Fruit fly (Drosophila melanogaster) whole organism, embryonic: Measurements from ENCODE around the gene Prp18.

Source experiments
- B-H2 ChIP-seq: fragments of 200-800 bp; sonication (Bioruptor generic); optimal IDR thresholded peaks from 2 replicates; lab custom pipeline; 2018; ENCODE audit warnings: missing biosample characterization, mild to moderate bottlenecking, missing genetic modification characterization
- Blimp-1 ChIP-seq: fragments of 200-800 bp; sonication (Bioruptor generic); optimal IDR thresholded peaks from 3 replicates; lab custom pipeline; 2018; ENCODE audit warnings: missing biosample characterization, missing genetic modification characterization, mild to moderate bottlenecking, moderate library complexity, missing genetic modification reagents
- CG10267 ChIP-seq: fragments of 200-800 bp; sonication (Bioruptor generic); optimal IDR thresholded peaks from 2 replicates; lab custom pipeline; 2018; ENCODE audit warnings: missing biosample characterization, mild to moderate bottlenecking, missing genetic modification characterization, moderate library complexity
- CG10274 ChIP-seq: fragments of 200-800 bp; sonication (Bioruptor generic); optimal IDR thresholded peaks from 3 replicates; lab custom pipeline; 2017; ENCODE audit warnings: missing biosample characterization, mild to moderate bottlenecking, missing genetic modification characterization
- CG10654 ChIP-seq: fragments of 200-800 bp; sonication (Bioruptor generic); optimal IDR thresholded peaks from 2 replicates; lab custom pipeline; 2016; ENCODE audit warnings: missing biosample characterization, missing genetic modification characterization
- CG11398 ChIP-seq: fragments of 200-800 bp; sonication (Bioruptor generic); optimal IDR thresholded peaks from 2 replicates; lab custom pipeline; 2016; ENCODE audit warnings: missing biosample characterization, missing genetic modification characterization
- CG12104 ChIP-seq: fragments of 200-800 bp; sonication (Bioruptor generic); optimal IDR thresholded peaks from 3 replicates; lab custom pipeline; 2016; ENCODE audit warnings: missing biosample characterization, missing genetic modification characterization
- CG12219 ChIP-seq: fragments of 200-800 bp; sonication (Bioruptor generic); optimal IDR thresholded peaks from 3 replicates; lab custom pipeline; 2018; ENCODE audit warnings: missing biosample characterization, mild to moderate bottlenecking, missing genetic modification characterization
- CG1233 ChIP-seq: fragments of 200-800 bp; sonication (Bioruptor generic); optimal IDR thresholded peaks from 4 replicates; lab custom pipeline; 2018; ENCODE audit warnings: missing biosample characterization, mild to moderate bottlenecking, missing genetic modification characterization
- CG12769 ChIP-seq: fragments of 200-800 bp; sonication (Bioruptor generic); optimal IDR thresholded peaks from 2 replicates; lab custom pipeline; 2019; ENCODE audit warnings: missing biosample characterization, mild to moderate bottlenecking, missing genetic modification characterization, moderate library complexity
- CG13123 ChIP-seq: fragments of 200-800 bp; sonication (Bioruptor generic); optimal IDR thresholded peaks from 2 replicates; lab custom pipeline; 2016; ENCODE audit warnings: missing biosample characterization, missing genetic modification characterization
- CG15011 ChIP-seq: fragments of 200-800 bp; sonication (Bioruptor generic); optimal IDR thresholded peaks from 3 replicates; lab custom pipeline; 2018; ENCODE audit warnings: missing biosample characterization, mild to moderate bottlenecking, missing genetic modification characterization
- CG1647 ChIP-seq: fragments of 200-800 bp; sonication (Bioruptor generic); optimal IDR thresholded peaks from 3 replicates; lab custom pipeline; 2016; ENCODE audit warnings: missing biosample characterization, missing genetic modification characterization
- CG32767 ChIP-seq: fragments of 200-800 bp; sonication (Bioruptor generic); IDR thresholded peaks from 2 replicates; pipeline ENCODE4 v1.3.6; 2022; ENCODE audit warnings: missing biosample characterization, missing genetic modification characterization
- CG34422 ChIP-seq: fragments of 200-800 bp; sonication (Bioruptor generic); IDR thresholded peaks from 3 replicates; pipeline ENCODE4 v1.3.6; 2022; ENCODE audit warnings: missing biosample characterization, missing genetic modification characterization
- CG4328 ChIP-seq: fragments of 200-800 bp; sonication (Bioruptor generic); optimal IDR thresholded peaks from 3 replicates; lab custom pipeline; 2017; ENCODE audit warnings: missing biosample characterization, missing genetic modification reagents, missing genetic modification characterization
- CG6175 ChIP-seq: fragments of 200-800 bp; sonication (Bioruptor generic); IDR thresholded peaks from 3 replicates; pipeline ENCODE4 v1.3.6; 2022; ENCODE audit warnings: missing biosample characterization, missing genetic modification characterization
- CG7963 ChIP-seq: fragments of 200-800 bp; sonication (Bioruptor generic); IDR thresholded peaks from 3 replicates; pipeline ENCODE4 v1.3.6; 2022; ENCODE audit warnings: missing biosample characterization, missing genetic modification characterization; ENCODE audit not compliant: partially characterized antibody
- CG8281 ChIP-seq: fragments of 200-800 bp; sonication (Bioruptor generic); optimal IDR thresholded peaks from 2 replicates; lab custom pipeline; 2018; ENCODE audit warnings: missing biosample characterization, mild to moderate bottlenecking, missing genetic modification characterization, moderate library complexity
- CG8359 ChIP-seq: fragments of 200-800 bp; sonication (Bioruptor generic); optimal IDR thresholded peaks from 2 replicates; lab custom pipeline; 2017; ENCODE audit warnings: missing biosample characterization, mild to moderate bottlenecking, missing genetic modification characterization, borderline replicate concordance
- CG8944 ChIP-seq: fragments of 200-800 bp; sonication (Bioruptor generic); optimal IDR thresholded peaks from 3 replicates; lab custom pipeline; 2016; ENCODE audit warnings: missing biosample characterization, missing genetic modification characterization
- CG9609 ChIP-seq: fragments of 200-800 bp; sonication (Bioruptor generic); optimal IDR thresholded peaks from 3 replicates; lab custom pipeline; 2016; ENCODE audit warnings: missing biosample characterization, missing genetic modification characterization
- Dfd ChIP-seq, 2 experiments: fragments of >200 bp; optimal IDR thresholded peaks; 2 replicates each; lab custom pipeline; 2017; ENCODE audit warnings: missing biosample characterization in 2 of 2, missing genetic modification characterization in 2 of 2
- Ets97D ChIP-seq: fragments of 200-800 bp; sonication (Bioruptor generic); optimal IDR thresholded peaks from 3 replicates; lab custom pipeline; 2016; ENCODE audit warnings: missing biosample characterization, missing genetic modification characterization
- H2.0 ChIP-seq: fragments of 200-800 bp; sonication (Bioruptor generic); IDR thresholded peaks from 2 replicates; pipeline ENCODE4 v1.3.6; 2022; ENCODE audit warnings: missing biosample characterization, missing genetic modification characterization
- Hey ChIP-seq: fragments of 200-800 bp; sonication (Bioruptor generic); optimal IDR thresholded peaks from 3 replicates; lab custom pipeline; 2018; ENCODE audit warnings: missing biosample characterization, mild to moderate bottlenecking, missing genetic modification characterization
- Opbp ChIP-seq: fragments of 200-800 bp; sonication (Bioruptor generic); IDR thresholded peaks from 3 replicates; pipeline ENCODE4 v1.3.6; 2022; ENCODE audit warnings: missing biosample characterization, missing genetic modification characterization; ENCODE audit not compliant: partially characterized antibody
- Pdp1 ChIP-seq, 2 experiments: fragments of 200-800 bp; sonication (Bioruptor generic); optimal IDR thresholded peaks; 3 replicates each; lab custom pipeline; 2016; ENCODE audit warnings: missing biosample characterization in 2 of 2, missing genetic modification characterization in 2 of 2, mild to moderate bottlenecking in 1 of 2, moderate library complexity in 1 of 2
- Sin3A ChIP-seq: fragments of >200 bp; optimal IDR thresholded peaks from 2 replicates; lab custom pipeline; 2018
- abd-A ChIP-seq: fragments of 200-800 bp; sonication (Bioruptor generic); optimal IDR thresholded peaks from 3 replicates; lab custom pipeline; 2019; ENCODE audit warnings: missing biosample characterization, mild to moderate bottlenecking, missing genetic modification characterization, moderate library complexity
- esg ChIP-seq: fragments of 200-800 bp; sonication (Bioruptor generic); conservative IDR thresholded peaks from 2 replicates; pipeline ENCODE4 v1.3.6; 2022; ENCODE audit warnings: missing biosample characterization, missing genetic modification characterization
- fd64A ChIP-seq: fragments of 200-800 bp; sonication (Bioruptor generic); optimal IDR thresholded peaks from 3 replicates; lab custom pipeline; 2018; ENCODE audit warnings: missing biosample characterization, mild to moderate bottlenecking, missing genetic modification characterization
- fu2 ChIP-seq: fragments of 200-800 bp; sonication (Bioruptor generic); optimal IDR thresholded peaks from 2 replicates; lab custom pipeline; 2016; ENCODE audit warnings: missing biosample characterization, missing genetic modification characterization
- grn ChIP-seq: fragments of 200-800 bp; sonication (Bioruptor generic); optimal IDR thresholded peaks from 3 replicates; lab custom pipeline; 2017; ENCODE audit warnings: missing biosample characterization, missing genetic modification characterization
- gsb ChIP-seq: fragments of 200-800 bp; sonication (Bioruptor generic); IDR thresholded peaks from 2 replicates; pipeline ENCODE4 v1.3.6; 2022; ENCODE audit warnings: missing biosample characterization, missing genetic modification characterization
- hkb ChIP-seq, 2 experiments: fragments of 200-800 bp in 1 of 2; fragments of >200 bp in 1 of 2; sonication (Bioruptor generic) in 1 of 2; IDR thresholded peaks in 1 of 2; optimal IDR thresholded peaks in 1 of 2; 2 replicates each; pipeline versions ENCODE4 v1.3.6 to Lab custom; 2017 to 2022; ENCODE audit warnings: missing biosample characterization in 1 of 2, missing genetic modification characterization in 1 of 2
- insv ChIP-seq, 2 experiments: fragments of 200-800 bp; sonication (Bioruptor generic); optimal IDR thresholded peaks; 3 replicates each; lab custom pipeline; 2016 to 2018; ENCODE audit warnings: missing biosample characterization in 2 of 2, missing genetic modification characterization in 2 of 2
- jumu ChIP-seq: fragments of 200-800 bp; sonication (Bioruptor generic); optimal IDR thresholded peaks from 3 replicates; lab custom pipeline; 2016; ENCODE audit warnings: missing biosample characterization, missing genetic modification characterization
- kni ChIP-seq: fragments of 200-800 bp; sonication (Bioruptor generic); optimal IDR thresholded peaks from 3 replicates; lab custom pipeline; 2017; ENCODE audit warnings: mild to moderate bottlenecking, missing biosample characterization, missing genetic modification reagents, missing genetic modification characterization
- mam ChIP-seq: fragments of 200-800 bp; sonication (Bioruptor generic); optimal IDR thresholded peaks from 3 replicates; lab custom pipeline; 2016; ENCODE audit warnings: missing biosample characterization, missing genetic modification characterization
- mirr ChIP-seq: fragments of 200-800 bp; sonication (Bioruptor generic); optimal IDR thresholded peaks from 3 replicates; lab custom pipeline; 2018; ENCODE audit warnings: missing biosample characterization, mild to moderate bottlenecking, missing genetic modification characterization
- oc ChIP-seq: fragments of 200-800 bp; sonication (Bioruptor generic); optimal IDR thresholded peaks from 2 replicates; lab custom pipeline; 2018; ENCODE audit warnings: missing biosample characterization, mild to moderate bottlenecking, missing genetic modification characterization, moderate library complexity
- org-1 ChIP-seq: fragments of 200-800 bp; sonication (Bioruptor generic); optimal IDR thresholded peaks from 2 replicates; lab custom pipeline; 2017; ENCODE audit warnings: missing biosample characterization, missing genetic modification characterization
- run ChIP-seq: fragments of 200-800 bp; sonication (Bioruptor generic); optimal IDR thresholded peaks from 3 replicates; lab custom pipeline; 2018; ENCODE audit warnings: missing biosample characterization, mild to moderate bottlenecking, missing genetic modification characterization
- shn ChIP-seq: fragments of 200-800 bp; sonication (Bioruptor generic); optimal IDR thresholded peaks from 3 replicates; lab custom pipeline; 2016; ENCODE audit warnings: missing biosample characterization, missing genetic modification characterization
- sr ChIP-seq: fragments of 200-800 bp; sonication (Bioruptor generic); IDR thresholded peaks from 3 replicates; pipeline ENCODE4 v1.3.6; 2022; ENCODE audit warnings: missing biosample characterization, missing genetic modification characterization
- toy ChIP-seq: fragments of 200-800 bp; sonication (Bioruptor generic); IDR thresholded peaks from 2 replicates; pipeline ENCODE4 v1.3.6; 2022; ENCODE audit warnings: missing biosample characterization, missing genetic modification characterization

Prp18 gene

dm6 chr3R:18995556-18996272, 35.4 kb downstream of the Prp18 start (continued):
- TF ChIP-seq CG7963 (GFP tag; lab: Robert Waterston, UW) (no peak), CG10274 (GFP tag; lab: Kevin White, UChicago) (peak; percentile 29), CG6175 (GFP tag; lab: Robert Waterston, UW) (0 out of 3 replicates have a peak, but pooled peaks have one; percentile 13), CG1647 (GFP tag; lab: Kevin White, UChicago) (no peak), org-1 (peak; percentile 50), Ets97D (peak; percentile 6), CG9609 (GFP tag; lab: Kevin White, UChicago) (peak; percentile 2), H2.0 (peak; percentile 72), CG8944 (GFP tag; lab: Kevin White, UChicago) (peak; percentile 53), CG11398 (GFP tag; lab: Kevin White, UChicago) (peak; percentile 39), Hey (tag; lab: Kevin White, UChicago) (no peak), esg (GFP tag; lab: Robert Waterston, UW) (peak; percentile 75), fd64A (GFP tag; lab: Kevin White, UChicago) (peak; percentile 64), CG8359 (GFP tag; lab: Kevin White, UChicago) (peak; percentile 73)

dm6 chr3R:18993159-18993558, 37.9 kb downstream of the Prp18 start:
- peak; percentile 65; the same call in 2 of the 3 replicates for TF ChIP-seq sr (GFP tag; lab: Robert Waterston, UW)
- peak; percentile 43 for TF ChIP-seq abd-A (tag; lab: Kevin White, UChicago)
- no peak for TF ChIP-seq toy (GFP tag; lab: Robert Waterston, UW)
- TF ChIP-seq Dfd (GFP tag; optimal IDR thresholded peaks at IDR 0.05; lab: Kevin White, UChicago), result no peak
- TF ChIP-seq Opbp (GFP tag; lab: Robert Waterston, UW), result 0 out of 3 replicates have a peak, but pooled peaks have one; percentile 14
- TF ChIP-seq kni (GFP tag; lab: Kevin White, UChicago), result peak; percentile 59
- TF ChIP-seq Pdp1 (GFP tag; optimal IDR thresholded peaks at IDR 0.05; lab: Kevin White, UChicago), result peak in 1 of 2 experiments; percentile 51
- peak; percentile 53 for TF ChIP-seq Blimp-1 (GFP tag; lab: Kevin White, UChicago)
- peak; percentile 81 for TF ChIP-seq CG8281
- peak; percentile 8 for TF ChIP-seq oc (tag; lab: Kevin White, UChicago)

dm6 chr3R:18991721-18992120, 39.4 kb downstream of the Prp18 start:
- TF ChIP-seq B-H2 (GFP tag; lab: Kevin White, UChicago), result no peak
- no peak for TF ChIP-seq CG12219 (GFP tag; lab: Kevin White, UChicago)
- TF ChIP-seq insv (GFP tag; optimal IDR thresholded peaks at IDR 0.05; lab: Kevin White, UChicago), result no peak
- TF ChIP-seq mam (GFP tag; lab: Kevin White, UChicago), result no peak
- TF ChIP-seq CG32767 (GFP tag; lab: Robert Waterston, UW), result no peak
- no peak for TF ChIP-seq CG15011
- no peak for TF ChIP-seq run (tag; lab: Kevin White, UChicago)
- no peak for TF ChIP-seq CG10654
- TF ChIP-seq Sin3A (lab: Kevin White, UChicago), result no peak
- no peak for TF ChIP-seq CG6175 (GFP tag; lab: Robert Waterston, UW)
- TF ChIP-seq CG34422 (GFP tag; lab: Robert Waterston, UW), result no peak
- TF ChIP-seq CG4328 (GFP tag; lab: Kevin White, UChicago), result no peak
- TF ChIP-seq gsb (GFP tag; lab: Robert Waterston, UW), result no peak
- TF ChIP-seq CG8281, result peak; percentile 21
- TF ChIP-seq CG12104 (GFP tag; lab: Kevin White, UChicago), result no peak
- no peak for TF ChIP-seq fu2
- TF ChIP-seq jumu, result no peak
- no peak for TF ChIP-seq shn (GFP tag; lab: Kevin White, UChicago)
- no peak for TF ChIP-seq CG1233 (GFP tag; lab: Kevin White, UChicago)
- TF ChIP-seq CG10267 (tag; lab: Kevin White, UChicago), result no peak
- TF ChIP-seq grn (GFP tag; lab: Kevin White, UChicago), result peak; percentile 58
- TF ChIP-seq hkb (optimal IDR thresholded peaks at IDR 0.05; lab: Kevin White, UChicago), result no peak
- TF ChIP-seq hkb (GFP tag; IDR thresholded peaks at IDR 0.05; lab: Robert Waterston, UW), result no peak
- TF ChIP-seq mirr (GFP tag; lab: Kevin White, UChicago), result peak; percentile 89
- no peak for TF ChIP-seq CG13123
- TF ChIP-seq CG12769 (tag; lab: Kevin White, UChicago), result peak; percentile 3
